Fruit fly (Drosophila melanogaster) whole organism, embryonic: ENCODE measurements around the gene CG7248.
A peak's percentile ranks its signal among the peaks of the same experiment; 100 is the strongest.

Experiments
- Ada2b ChIP-seq: fragments of 200-800 bp; sonication (Bioruptor generic); IDR thresholded peaks from 2 replicates; pipeline ENCODE4 v1.3.6; 2022; ENCODE audit warnings: missing biosample characterization, missing genetic modification characterization
- BEAF-32 ChIP-seq: fragments of 200-800 bp; sonication (Bioruptor generic); optimal IDR thresholded peaks from 3 replicates; lab custom pipeline; 2017; ENCODE audit warnings: missing biosample characterization, missing genetic modification characterization, mild to moderate bottlenecking, moderate library complexity, missing genetic modification reagents
- BtbVII ChIP-seq: fragments of 200-800 bp; sonication (Bioruptor generic); optimal IDR thresholded peaks from 3 replicates; lab custom pipeline; 2017; ENCODE audit warnings: missing biosample characterization, mild to moderate bottlenecking, missing genetic modification characterization
- CG10366 ChIP-seq: fragments of 200-800 bp; sonication (Bioruptor generic); IDR thresholded peaks from 2 replicates; pipeline ENCODE4 v1.3.6; 2022; ENCODE audit warnings: missing biosample characterization, missing genetic modification characterization
- CG1529 ChIP-seq: fragments of 200-800 bp; sonication (Bioruptor generic); optimal IDR thresholded peaks from 3 replicates; lab custom pipeline; 2018; ENCODE audit warnings: missing biosample characterization, missing genetic modification characterization
- CG18476 ChIP-seq: fragments of 200-800 bp; sonication (Bioruptor generic); optimal IDR thresholded peaks from 2 replicates; lab custom pipeline; 2016; ENCODE audit warnings: missing biosample characterization, mild to moderate bottlenecking, missing genetic modification characterization
- CG18764 ChIP-seq: fragments of 200-800 bp; sonication (Bioruptor generic); optimal IDR thresholded peaks from 3 replicates; lab custom pipeline; 2016; ENCODE audit warnings: missing biosample characterization, missing genetic modification characterization
- CG30020 ChIP-seq: fragments of 200-800 bp; optimal IDR thresholded peaks from 2 replicates; lab custom pipeline; 2019; ENCODE audit warnings: missing biosample characterization, mild to moderate bottlenecking, missing genetic modification characterization, moderate library complexity
- CG31365 ChIP-seq: fragments of 200-800 bp; sonication (Bioruptor generic); optimal IDR thresholded peaks from 2 replicates; lab custom pipeline; 2018; ENCODE audit warnings: missing biosample characterization, mild to moderate bottlenecking, missing genetic modification characterization
- CG31441 ChIP-seq: fragments of 200-800 bp; sonication (Bioruptor generic); IDR thresholded peaks from 2 replicates; pipeline ENCODE4 v1.3.6; 2022; ENCODE audit warnings: missing biosample characterization, missing genetic modification characterization
- CG32767 ChIP-seq: fragments of 200-800 bp; sonication (Bioruptor generic); IDR thresholded peaks from 2 replicates; pipeline ENCODE4 v1.3.6; 2022; ENCODE audit warnings: missing biosample characterization, missing genetic modification characterization
- CG3281 ChIP-seq: fragments of 200-800 bp; sonication (Bioruptor generic); optimal IDR thresholded peaks from 3 replicates; lab custom pipeline; 2017; ENCODE audit warnings: missing biosample characterization, mild to moderate bottlenecking, missing genetic modification characterization
- CG4360 ChIP-seq: fragments of 200-800 bp; sonication (Bioruptor generic); IDR thresholded peaks from 2 replicates; pipeline ENCODE4 v1.3.6; 2022; ENCODE audit warnings: missing biosample characterization, missing genetic modification characterization
- CG4617 ChIP-seq: fragments of 200-800 bp; sonication (Bioruptor generic); optimal IDR thresholded peaks from 3 replicates; lab custom pipeline; 2016; ENCODE audit warnings: missing biosample characterization, missing genetic modification characterization, borderline replicate concordance
- CG4707 ChIP-seq: fragments of 200-800 bp; sonication (Bioruptor generic); optimal IDR thresholded peaks from 2 replicates; lab custom pipeline; 2018; ENCODE audit warnings: missing biosample characterization, mild to moderate bottlenecking, missing genetic modification characterization, moderate library complexity
- CG6854 ChIP-seq: fragments of 200-800 bp; sonication (Bioruptor generic); optimal IDR thresholded peaks from 3 replicates; lab custom pipeline; 2017; ENCODE audit warnings: missing biosample characterization, mild to moderate bottlenecking, missing genetic modification characterization
- CG8281 ChIP-seq: fragments of 200-800 bp; sonication (Bioruptor generic); optimal IDR thresholded peaks from 2 replicates; lab custom pipeline; 2018; ENCODE audit warnings: missing biosample characterization, mild to moderate bottlenecking, missing genetic modification characterization, moderate library complexity
- CG9797 ChIP-seq: fragments of 200-800 bp; sonication (Bioruptor generic); optimal IDR thresholded peaks from 3 replicates; lab custom pipeline; 2018; ENCODE audit warnings: missing biosample characterization, mild to moderate bottlenecking, missing genetic modification characterization
- CkIIα-i1 ChIP-seq: fragments of 200-800 bp; sonication (Bioruptor generic); IDR thresholded peaks from 2 replicates; pipeline ENCODE4 v1.3.6; 2022; ENCODE audit warnings: missing biosample characterization, missing genetic modification characterization
- D19A ChIP-seq: fragments of 200-800 bp; optimal IDR thresholded peaks from 3 replicates; lab custom pipeline; 2019; ENCODE audit warnings: missing biosample characterization, mild to moderate bottlenecking, missing genetic modification characterization, moderate library complexity
- Dfd ChIP-seq, 2 experiments: fragments of >200 bp; optimal IDR thresholded peaks; 2 replicates each; lab custom pipeline; 2017; ENCODE audit warnings: missing biosample characterization in 2 of 2, missing genetic modification characterization in 2 of 2
- Dip3 ChIP-seq: fragments of 200-800 bp; sonication (Bioruptor generic); optimal IDR thresholded peaks from 3 replicates; lab custom pipeline; 2016; ENCODE audit warnings: missing biosample characterization, missing genetic modification characterization
- Dref ChIP-seq: fragments of 200-800 bp; sonication (Bioruptor generic); IDR thresholded peaks from 2 replicates; pipeline ENCODE4 v1.3.6; 2022; ENCODE audit warnings: missing biosample characterization, missing genetic modification characterization
- Gsc ChIP-seq: fragments of 200-800 bp; sonication (Bioruptor generic); IDR thresholded peaks from 2 replicates; pipeline ENCODE4 v1.3.6; 2022; ENCODE audit warnings: missing biosample characterization, missing genetic modification characterization
- H15 ChIP-seq: fragments of 200-800 bp; sonication (Bioruptor generic); IDR thresholded peaks from 3 replicates; pipeline ENCODE4 v1.3.6; 2022; ENCODE audit warnings: missing biosample characterization, missing genetic modification characterization
- Hr51 ChIP-seq, 2 experiments: fragments of 200-800 bp; sonication (Bioruptor generic); optimal IDR thresholded peaks; 2 replicates in 1 of 2; 3 replicates in 1 of 2; lab custom pipeline; 2016 to 2018; ENCODE audit warnings: missing biosample characterization in 2 of 2, missing genetic modification characterization in 2 of 2, mild to moderate bottlenecking in 1 of 2, moderate library complexity in 1 of 2
- MTF-1 ChIP-seq: fragments of 200-800 bp; sonication (Bioruptor generic); optimal IDR thresholded peaks from 2 replicates; lab custom pipeline; 2018; ENCODE audit warnings: missing biosample characterization, mild to moderate bottlenecking, missing genetic modification characterization, borderline replicate concordance
- NFAT ChIP-seq: fragments of 200-800 bp; sonication (Bioruptor generic); IDR thresholded peaks from 2 replicates; pipeline ENCODE4 v1.3.6; 2022; ENCODE audit warnings: missing biosample characterization, missing genetic modification characterization
- Rfx ChIP-seq: fragments of 200-800 bp; sonication (Bioruptor generic); IDR thresholded peaks from 2 replicates; pipeline ENCODE4 v1.3.6; 2022; ENCODE audit warnings: missing biosample characterization, missing genetic modification characterization
- Scr ChIP-seq: fragments of 200-800 bp; sonication (Bioruptor generic); IDR thresholded peaks from 2 replicates; pipeline ENCODE4 v1.3.6; 2022; ENCODE audit warnings: missing biosample characterization, missing genetic modification characterization; ENCODE audit not compliant: partially characterized antibody
- Sin3A ChIP-seq: fragments of >200 bp; optimal IDR thresholded peaks from 2 replicates; lab custom pipeline; 2018
- Sry-β ChIP-seq: fragments of 200-800 bp; sonication (Bioruptor generic); optimal IDR thresholded peaks from 2 replicates; lab custom pipeline; 2018; ENCODE audit warnings: missing biosample characterization, mild to moderate bottlenecking, missing genetic modification characterization, moderate library complexity
- cato ChIP-seq: fragments of 200-800 bp; sonication (Bioruptor generic); optimal IDR thresholded peaks from 2 replicates; lab custom pipeline; 2016; ENCODE audit warnings: missing biosample characterization, missing genetic modification characterization, borderline replicate concordance
- crc ChIP-seq: fragments of 200-800 bp; sonication (Bioruptor generic); optimal IDR thresholded peaks from 2 replicates; lab custom pipeline; 2016; ENCODE audit warnings: missing biosample characterization, missing genetic modification characterization
- dimm ChIP-seq: fragments of 200-800 bp; sonication (Bioruptor generic); IDR thresholded peaks from 2 replicates; pipeline ENCODE4 v1.3.6; 2022; ENCODE audit warnings: missing biosample characterization, missing genetic modification characterization
- gfzf ChIP-seq: fragments of 200-800 bp; sonication (Bioruptor generic); optimal IDR thresholded peaks from 2 replicates; lab custom pipeline; 2016; ENCODE audit warnings: missing biosample characterization, mild to moderate bottlenecking, missing genetic modification characterization, moderate library complexity
- gsb ChIP-seq: fragments of 200-800 bp; sonication (Bioruptor generic); IDR thresholded peaks from 2 replicates; pipeline ENCODE4 v1.3.6; 2022; ENCODE audit warnings: missing biosample characterization, missing genetic modification characterization
- gt ChIP-seq: fragments of 200-800 bp; sonication (Bioruptor generic); IDR thresholded peaks from 2 replicates; pipeline ENCODE4 v1.3.6; 2022; ENCODE audit warnings: missing biosample characterization, missing genetic modification characterization
- hkb ChIP-seq, 2 experiments: fragments of 200-800 bp in 1 of 2; fragments of >200 bp in 1 of 2; sonication (Bioruptor generic) in 1 of 2; IDR thresholded peaks in 1 of 2; optimal IDR thresholded peaks in 1 of 2; 2 replicates each; pipeline versions ENCODE4 v1.3.6 to Lab custom; 2017 to 2022; ENCODE audit warnings: missing biosample characterization in 1 of 2, missing genetic modification characterization in 1 of 2
- ken ChIP-seq: fragments of 200-800 bp; sonication (Bioruptor generic); IDR thresholded peaks from 3 replicates; pipeline ENCODE4 v1.3.6; 2022; ENCODE audit warnings: missing biosample characterization, missing genetic modification characterization
- kni ChIP-seq: fragments of 200-800 bp; sonication (Bioruptor generic); optimal IDR thresholded peaks from 3 replicates; lab custom pipeline; 2017; ENCODE audit warnings: mild to moderate bottlenecking, missing biosample characterization, missing genetic modification reagents, missing genetic modification characterization
- lab ChIP-seq: fragments of 200-800 bp; sonication (Bioruptor generic); optimal IDR thresholded peaks from 3 replicates; lab custom pipeline; 2017; ENCODE audit warnings: missing biosample characterization, missing genetic modification characterization, mild to moderate bottlenecking, moderate library complexity, missing genetic modification reagents
- lola ChIP-seq, 3 experiments: fragments of >200 bp in 2 of 3; fragments of 200-800 bp in 1 of 3; sonication (Bioruptor generic) in 1 of 3; optimal IDR thresholded peaks; 2 replicates each; lab custom pipeline; 2017 to 2019; ENCODE audit warnings: missing biosample characterization in 3 of 3, missing genetic modification characterization in 3 of 3, mild to moderate bottlenecking in 1 of 3, moderate library complexity in 1 of 3
- nerfin-2 ChIP-seq: fragments of 200-800 bp; sonication (Bioruptor generic); IDR thresholded peaks from 2 replicates; pipeline ENCODE4 v1.3.6; 2022; ENCODE audit warnings: missing biosample characterization, missing genetic modification characterization; ENCODE audit not compliant: partially characterized antibody
- nmo ChIP-seq: fragments of 200-800 bp; sonication (Bioruptor generic); optimal IDR thresholded peaks from 2 replicates; lab custom pipeline; 2018; ENCODE audit warnings: missing biosample characterization, mild to moderate bottlenecking, missing genetic modification characterization, moderate library complexity
- onecut ChIP-seq: fragments of 200-800 bp; sonication (Bioruptor generic); IDR thresholded peaks from 2 replicates; pipeline ENCODE4 v1.3.6; 2022; ENCODE audit warnings: missing biosample characterization, missing genetic modification characterization
- p53 ChIP-seq: fragments of 200-800 bp; sonication (Bioruptor generic); optimal IDR thresholded peaks from 2 replicates; lab custom pipeline; 2016; ENCODE audit warnings: missing biosample characterization, missing genetic modification characterization
- sim ChIP-seq: fragments of 200-800 bp; sonication (Bioruptor generic); IDR thresholded peaks from 2 replicates; pipeline ENCODE4 v1.3.6; 2022; ENCODE audit warnings: missing biosample characterization, missing genetic modification characterization
- sisA ChIP-seq: fragments of 200-800 bp; sonication (Bioruptor generic); IDR thresholded peaks from 2 replicates; pipeline ENCODE4 v1.3.6; 2022; ENCODE audit warnings: missing biosample characterization, missing genetic modification characterization
- tll ChIP-seq, 2 experiments: fragments of 200-800 bp in 1 of 2; fragments of >200 bp in 1 of 2; sonication (Bioruptor generic) in 1 of 2; optimal IDR thresholded peaks; 2 replicates each; lab custom pipeline; 2017 to 2019; ENCODE audit warnings: missing biosample characterization in 2 of 2, missing genetic modification characterization in 2 of 2, mild to moderate bottlenecking in 1 of 2, moderate library complexity in 1 of 2
- trh ChIP-seq: fragments of 200-800 bp; sonication (Bioruptor generic); optimal IDR thresholded peaks from 2 replicates; lab custom pipeline; 2016; ENCODE audit warnings: missing biosample characterization, missing genetic modification characterization

Gene CG7248

DNA sequence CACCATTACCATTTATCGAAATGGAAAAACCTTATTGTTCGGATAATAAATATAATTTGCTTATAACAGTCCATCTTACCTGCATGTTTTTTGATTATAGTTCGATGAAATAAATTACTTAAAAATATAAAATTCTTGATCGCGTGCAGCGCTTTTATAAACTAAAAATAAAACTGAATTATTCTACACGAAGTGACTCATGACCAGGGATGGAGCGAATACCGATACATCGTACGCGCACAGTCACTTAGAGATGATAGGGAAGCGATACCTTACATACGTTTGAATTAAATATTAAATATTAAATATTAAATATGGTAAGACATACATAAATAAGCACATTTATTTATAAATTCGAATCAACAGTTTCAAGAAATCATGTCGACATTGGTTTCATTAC is 39.1 kb downstream of the CG7248 start, which contains the start of gene viaf (continued):
- no peak for TF ChIP-seq tll (GFP tag; optimal IDR thresholded peaks at IDR 0.05; lab: Kevin White, UChicago)
- TF ChIP-seq Rfx (GFP tag; lab: Robert Waterston, UW) = peak; percentile 77
- no peak for TF ChIP-seq CG4707 (GFP tag; lab: Kevin White, UChicago)
- TF ChIP-seq CG32767 (GFP tag; lab: Robert Waterston, UW) = no peak
- TF ChIP-seq nmo (GFP tag; lab: Kevin White, UChicago) = peak; percentile 73
- peak; percentile 39; the same call in 1 of the 3 replicates for TF ChIP-seq H15 (GFP tag; lab: Robert Waterston, UW)
- no peak for TF ChIP-seq CG9797 (GFP tag; lab: Kevin White, UChicago)
- TF ChIP-seq BtbVII = no peak
- TF ChIP-seq p53 (GFP tag; lab: Kevin White, UChicago) = no peak
- TF ChIP-seq CG10366 (GFP tag; lab: Robert Waterston, UW) = peak; percentile 55
- TF ChIP-seq Scr = peak; percentile 94
- peak; percentile 61 for TF ChIP-seq Dref (GFP tag; lab: Robert Waterston, UW)
- TF ChIP-seq CG3281 (GFP tag; lab: Kevin White, UChicago) = no peak
- TF ChIP-seq nerfin-2 (GFP tag; lab: Robert Waterston, UW) = peak; percentile 63
- TF ChIP-seq CG18764 = peak; percentile 67
- TF ChIP-seq CG1529 (GFP tag; lab: Kevin White, UChicago) = no peak
- TF ChIP-seq Gsc (GFP tag; lab: Robert Waterston, UW) = no peak
- no peak for TF ChIP-seq CG31365 (tag; lab: Kevin White, UChicago)
- peak; percentile 64 for TF ChIP-seq NFAT (GFP tag; lab: Robert Waterston, UW)
- no peak for TF ChIP-seq lab (GFP tag; lab: Kevin White, UChicago)
- no peak for TF ChIP-seq CG6854 (GFP tag; lab: Kevin White, UChicago)
- no peak for TF ChIP-seq Hr51 (GFP tag; optimal IDR thresholded peaks at IDR 0.05; lab: Kevin White, UChicago)
- TF ChIP-seq kni (GFP tag; lab: Kevin White, UChicago) = no peak
- no peak for TF ChIP-seq Dip3 (GFP tag; lab: Kevin White, UChicago)
- TF ChIP-seq hkb (optimal IDR thresholded peaks at IDR 0.05; lab: Kevin White, UChicago) = no peak
- TF ChIP-seq hkb (GFP tag; IDR thresholded peaks at IDR 0.05; lab: Robert Waterston, UW) = peak; percentile 66
- no peak for TF ChIP-seq Ada2b
- peak; percentile 65 for TF ChIP-seq CG30020 (tag; lab: Kevin White, UChicago)
- TF ChIP-seq CG8281 (tag; lab: Kevin White, UChicago) = no peak
- no peak for TF ChIP-seq Sin3A
- TF ChIP-seq MTF-1 (GFP tag; lab: Kevin White, UChicago) = no peak
- no peak for TF ChIP-seq ken
- TF ChIP-seq Dfd (GFP tag; optimal IDR thresholded peaks at IDR 0.05; lab: Kevin White, UChicago) = no peak
- TF ChIP-seq crc (GFP tag; lab: Kevin White, UChicago) = no peak
- TF ChIP-seq, all 482 proteins: peak for 159

DNA sequence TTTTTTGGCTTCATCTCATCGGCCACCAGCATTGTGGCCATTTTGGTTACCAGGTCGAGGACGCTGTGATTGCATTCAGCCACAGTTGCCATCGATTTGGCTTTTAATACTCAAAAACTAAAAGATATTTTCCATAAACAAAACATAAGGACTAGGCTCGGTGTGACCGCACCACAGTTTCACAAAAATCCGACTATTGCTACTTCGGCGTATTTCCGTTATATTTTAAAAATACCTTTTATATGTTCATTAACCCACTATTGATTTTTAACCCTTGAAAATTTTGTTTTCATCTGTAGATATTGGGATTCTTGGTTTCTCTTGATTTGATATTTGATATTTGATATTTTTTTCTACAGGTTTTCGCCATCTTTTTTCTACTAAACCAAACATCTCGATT is 44.1 kb downstream of the CG7248 start, which contains the start of gene Grip163:
TSS of gene Grip163 (minus strand) at position 180 of the 400 bp plus-strand sequence.
- TF ChIP-seq sisA (GFP tag; lab: Robert Waterston, UW) (no peak), trh (no peak), dimm (GFP tag; lab: Robert Waterston, UW) (no peak), CkIIα-i1 (GFP tag; lab: Robert Waterston, UW) (no peak), lola (GFP tag; optimal IDR thresholded peaks at IDR 0.05; lab: Kevin White, UChicago) (no peak), BEAF-32 (GFP tag; lab: Kevin White, UChicago) (peak; percentile 6), onecut (GFP tag; lab: Robert Waterston, UW) (peak; percentile 78), gfzf (GFP tag; lab: Kevin White, UChicago) (peak; percentile 70), cato (GFP tag; lab: Kevin White, UChicago) (no peak), CG9797 (GFP tag; lab: Kevin White, UChicago) (peak; percentile 35), Gsc (GFP tag; lab: Robert Waterston, UW) (no peak), CG31441 (no peak), CG4360 (GFP tag; lab: Robert Waterston, UW) (no peak), Sry-β (GFP tag; lab: Kevin White, UChicago) (no peak), sim (GFP tag; lab: Robert Waterston, UW) (no peak), D19A (no peak), CG4617 (peak; percentile 4), gt (GFP tag; lab: Robert Waterston, UW) (no peak), CG18476 (GFP tag; lab: Kevin White, UChicago) (no peak), gsb (GFP tag; lab: Robert Waterston, UW) (no peak)
